Fruit fly (Drosophila melanogaster) whole organism, adult: Measurements from ENCODE around the gene Oatp74D.

ENCODE experiments used
- CG11617 ChIP-seq: fragments of 200-800 bp; sonication (Bioruptor generic); optimal IDR thresholded peaks from 2 replicates; lab custom pipeline; 2017; ENCODE audit warnings: mild to moderate bottlenecking, missing biosample characterization, missing genetic modification reagents, missing genetic modification characterization
- CG12768 ChIP-seq: fragments of 200-800 bp; sonication (Bioruptor generic); optimal IDR thresholded peaks from 2 replicates; lab custom pipeline; 2017; ENCODE audit warnings: missing biosample characterization, missing genetic modification characterization, mild to moderate bottlenecking, moderate library complexity, missing genetic modification reagents
- CG14711 ChIP-seq: fragments of 200-800 bp; sonication (Bioruptor generic); optimal IDR thresholded peaks from 2 replicates; lab custom pipeline; 2018; ENCODE audit warnings: missing biosample characterization, mild to moderate bottlenecking, missing genetic modification characterization, moderate library complexity
- CG1620 ChIP-seq: fragments of 200-800 bp; sonication (Bioruptor generic); optimal IDR thresholded peaks from 2 replicates; lab custom pipeline; 2016; ENCODE audit warnings: missing biosample characterization, missing genetic modification characterization
- CG33017 ChIP-seq: fragments of 200-800 bp; sonication (Bioruptor generic); optimal IDR thresholded peaks from 2 replicates; lab custom pipeline; 2018; ENCODE audit warnings: missing biosample characterization, mild to moderate bottlenecking, missing genetic modification characterization, moderate library complexity
- CG5204 ChIP-seq: fragments of 200-800 bp; sonication (Bioruptor generic); optimal IDR thresholded peaks from 2 replicates; lab custom pipeline; 2016; ENCODE audit warnings: missing biosample characterization, missing genetic modification characterization
- CG7101 ChIP-seq: fragments of 200-800 bp; sonication (Bioruptor generic); optimal IDR thresholded peaks from 2 replicates; lab custom pipeline; 2018; ENCODE audit warnings: missing biosample characterization, mild to moderate bottlenecking, missing genetic modification characterization, moderate library complexity
- Clk ChIP-seq: fragments of 200-800 bp; sonication (Bioruptor generic); optimal IDR thresholded peaks from 2 replicates; lab custom pipeline; 2017; ENCODE audit warnings: missing biosample characterization, missing genetic modification characterization
- Crg-1 ChIP-seq: fragments of 200-800 bp; sonication (Bioruptor generic); optimal IDR thresholded peaks from 2 replicates; lab custom pipeline; 2016; ENCODE audit warnings: missing biosample characterization, missing genetic modification characterization
- Hr96 ChIP-seq: fragments of 200-800 bp; sonication (Bioruptor generic); optimal IDR thresholded peaks from 2 replicates; lab custom pipeline; 2016; ENCODE audit warnings: missing biosample characterization, missing genetic modification characterization
- Mnt ChIP-seq: fragments of 200-800 bp; sonication (Bioruptor generic); optimal IDR thresholded peaks from 2 replicates; lab custom pipeline; 2016; ENCODE audit warnings: missing biosample characterization, mild to moderate bottlenecking, missing genetic modification characterization
- cnc ChIP-seq, 2 experiments: fragments of >200 bp; optimal IDR thresholded peaks; 2 replicates each; lab custom pipeline; 2017
- kay ChIP-seq: fragments of 200-800 bp; sonication (Bioruptor generic); peaks from one replicate; lab custom pipeline; 2016; ENCODE audit warnings: missing biosample characterization, missing genetic modification characterization, borderline replicate concordance
- pad ChIP-seq: fragments of 200-800 bp; sonication (Bioruptor generic); optimal IDR thresholded peaks from 3 replicates; lab custom pipeline; 2017; ENCODE audit warnings: missing biosample characterization, missing genetic modification characterization, mild to moderate bottlenecking, moderate library complexity, missing genetic modification reagents

dm6 chr3L:17538250-17538649 lies 51.3 kb downstream of the Oatp74D start:
- TF ChIP-seq CG12768 (GFP tag; lab: Kevin White, UChicago) = no peak
- TF ChIP-seq CG1620 = no peak
- no peak for TF ChIP-seq CG11617 (GFP tag; lab: Kevin White, UChicago)
- TF ChIP-seq Clk (GFP tag; lab: Kevin White, UChicago) = no peak
- no peak for TF ChIP-seq Mnt
- no peak for TF ChIP-seq Hr96 (GFP tag; lab: Kevin White, UChicago)
- no peak for TF ChIP-seq CG7101
- TF ChIP-seq cnc (optimal IDR thresholded peaks at IDR 0.05; lab: Kevin White, UChicago) = no peak
- no peak for TF ChIP-seq CG14711 (tag; lab: Kevin White, UChicago)
- no peak for TF ChIP-seq kay (GFP tag; lab: Kevin White, UChicago)
- TF ChIP-seq Crg-1 (GFP tag; lab: Kevin White, UChicago) = no peak
- no peak for TF ChIP-seq pad (GFP tag; lab: Kevin White, UChicago)
- no peak for TF ChIP-seq CG33017
- TF ChIP-seq CG5204 (GFP tag; lab: Kevin White, UChicago) = no peak
